Fruit fly (Drosophila melanogaster) whole organism, embryonic: Measurements from ENCODE around the gene fd96Cb.

ENCODE experiments used
- Atf-2 ChIP-seq: fragments of 200-800 bp; sonication (Bioruptor generic); optimal IDR thresholded peaks from 2 replicates; lab custom pipeline; 2016; ENCODE audit warnings: missing biosample characterization, missing genetic modification characterization
- B-H1 ChIP-seq: fragments of 200-800 bp; sonication (Bioruptor generic); IDR thresholded peaks from 3 replicates; pipeline ENCODE4 v1.3.6; 2022; ENCODE audit warnings: missing biosample characterization, missing genetic modification characterization
- Bgb ChIP-seq: fragments of 200-800 bp; sonication (Bioruptor generic); IDR thresholded peaks from 2 replicates; pipeline ENCODE4 v1.3.6; 2022; ENCODE audit warnings: missing biosample characterization, missing genetic modification characterization; ENCODE audit not compliant: partially characterized antibody
- CG17912 ChIP-seq: fragments of 200-800 bp; sonication (Bioruptor generic); optimal IDR thresholded peaks from 2 replicates; lab custom pipeline; 2018; ENCODE audit warnings: missing biosample characterization, mild to moderate bottlenecking, missing genetic modification characterization
- CG1832 ChIP-seq: fragments of 200-800 bp; sonication (Bioruptor generic); optimal IDR thresholded peaks from 2 replicates; lab custom pipeline; 2017; ENCODE audit warnings: missing biosample characterization, mild to moderate bottlenecking, missing genetic modification characterization, inconsistent platforms
- CG2116 ChIP-seq: fragments of 200-800 bp; sonication (Bioruptor generic); optimal IDR thresholded peaks from 3 replicates; lab custom pipeline; 2018; ENCODE audit warnings: missing biosample characterization, mild to moderate bottlenecking, missing genetic modification characterization
- CG3163 ChIP-seq: fragments of 200-800 bp; sonication (Bioruptor generic); optimal IDR thresholded peaks from 3 replicates; lab custom pipeline; 2016; ENCODE audit warnings: missing biosample characterization, missing genetic modification characterization
- CG33557 ChIP-seq: fragments of 200-800 bp; sonication (Bioruptor generic); optimal IDR thresholded peaks from 2 replicates; lab custom pipeline; 2019; ENCODE audit warnings: missing biosample characterization, mild to moderate bottlenecking, missing genetic modification characterization, moderate library complexity
- CG4360 ChIP-seq: fragments of 200-800 bp; sonication (Bioruptor generic); IDR thresholded peaks from 2 replicates; pipeline ENCODE4 v1.3.6; 2022; ENCODE audit warnings: missing biosample characterization, missing genetic modification characterization
- CG6689 ChIP-seq: fragments of 200-800 bp; sonication (Bioruptor generic); IDR thresholded peaks from 2 replicates; pipeline ENCODE4 v1.3.6; 2022; ENCODE audit warnings: missing biosample characterization, missing genetic modification characterization
- CG6791 ChIP-seq: fragments of 200-800 bp; sonication (Bioruptor generic); IDR thresholded peaks from 3 replicates; pipeline ENCODE4 v1.3.6; 2022; ENCODE audit warnings: missing biosample characterization, missing genetic modification characterization; ENCODE audit not compliant: partially characterized antibody
- CG7839 ChIP-seq: fragments of 200-800 bp; sonication (Bioruptor generic); optimal IDR thresholded peaks from 3 replicates; lab custom pipeline; 2018; ENCODE audit warnings: missing biosample characterization, mild to moderate bottlenecking, missing genetic modification characterization, moderate library complexity
- CrebB ChIP-seq: fragments of 200-800 bp; sonication (Bioruptor generic); optimal IDR thresholded peaks from 3 replicates; lab custom pipeline; 2018; ENCODE audit warnings: missing biosample characterization, mild to moderate bottlenecking, missing genetic modification characterization
- D ChIP-seq, 2 experiments: fragments of 200-800 bp in 1 of 2; fragments of >200 bp in 1 of 2; sonication (Bioruptor generic) in 1 of 2; optimal IDR thresholded peaks; 2 replicates in 1 of 2; 3 replicates in 1 of 2; lab custom pipeline; 2017; ENCODE audit warnings: mild to moderate bottlenecking in 1 of 2, missing biosample characterization in 1 of 2, missing genetic modification characterization in 1 of 2, missing genetic modification reagents in 1 of 2
- D19A ChIP-seq: fragments of 200-800 bp; optimal IDR thresholded peaks from 3 replicates; lab custom pipeline; 2019; ENCODE audit warnings: missing biosample characterization, mild to moderate bottlenecking, missing genetic modification characterization, moderate library complexity
- Deaf1 ChIP-seq: fragments of 200-800 bp; optimal IDR thresholded peaks from 3 replicates; lab custom pipeline; 2019; ENCODE audit warnings: missing biosample characterization, mild to moderate bottlenecking, missing genetic modification characterization, moderate library complexity
- Dip2 ChIP-seq: fragments of 200-800 bp; sonication (Bioruptor generic); IDR thresholded peaks from 2 replicates; pipeline ENCODE4 v1.3.6; 2022; ENCODE audit warnings: missing biosample characterization, missing genetic modification characterization
- Elba2 ChIP-seq: fragments of 200-800 bp; sonication (Bioruptor generic); optimal IDR thresholded peaks from 3 replicates; lab custom pipeline; 2016; ENCODE audit warnings: missing biosample characterization, missing genetic modification characterization
- GATAe ChIP-seq: fragments of 200-800 bp; sonication (Bioruptor generic); conservative IDR thresholded peaks from 2 replicates; pipeline ENCODE4 v1.3.6; 2022; ENCODE audit warnings: missing biosample characterization, missing genetic modification characterization
- Gug ChIP-seq: fragments of 200-800 bp; sonication (Bioruptor generic); IDR thresholded peaks from 4 replicates; pipeline ENCODE4 v1.3.6; 2022; ENCODE audit warnings: missing biosample characterization, missing genetic modification characterization
- HLHmδ ChIP-seq: fragments of 200-800 bp; sonication (Bioruptor generic); optimal IDR thresholded peaks from 2 replicates; lab custom pipeline; 2018; ENCODE audit warnings: missing biosample characterization, mild to moderate bottlenecking, missing genetic modification characterization, moderate library complexity
- Hmr ChIP-seq: fragments of 200-800 bp; sonication (Bioruptor generic); optimal IDR thresholded peaks from 3 replicates; lab custom pipeline; 2017; ENCODE audit warnings: mild to moderate bottlenecking, missing biosample characterization, missing genetic modification reagents, missing genetic modification characterization
- Jarid2 ChIP-seq: fragments of 200-800 bp; sonication (Bioruptor generic); optimal IDR thresholded peaks from 3 replicates; lab custom pipeline; 2017; ENCODE audit warnings: mild to moderate bottlenecking, missing biosample characterization, missing genetic modification reagents, missing genetic modification characterization
- Mad ChIP-seq: fragments of 200-800 bp; sonication (Bioruptor generic); optimal IDR thresholded peaks from 2 replicates; lab custom pipeline; 2016; ENCODE audit warnings: missing biosample characterization, missing genetic modification characterization
- Nf-YC ChIP-seq: fragments of 200-800 bp; optimal IDR thresholded peaks from 3 replicates; lab custom pipeline; 2019; ENCODE audit warnings: missing biosample characterization, mild to moderate bottlenecking, missing genetic modification characterization, moderate library complexity
- Oli ChIP-seq: fragments of 200-800 bp; sonication (Bioruptor generic); optimal IDR thresholded peaks from 2 replicates; lab custom pipeline; 2018; ENCODE audit warnings: missing biosample characterization, mild to moderate bottlenecking, missing genetic modification characterization, moderate library complexity
- Pdp1 ChIP-seq, 2 experiments: fragments of 200-800 bp; sonication (Bioruptor generic); optimal IDR thresholded peaks; 3 replicates each; lab custom pipeline; 2016; ENCODE audit warnings: missing biosample characterization in 2 of 2, missing genetic modification characterization in 2 of 2, mild to moderate bottlenecking in 1 of 2, moderate library complexity in 1 of 2
- Sin3A ChIP-seq: fragments of >200 bp; optimal IDR thresholded peaks from 2 replicates; lab custom pipeline; 2018
- Sox102F ChIP-seq: fragments of 200-800 bp; sonication (Bioruptor generic); optimal IDR thresholded peaks from 2 replicates; lab custom pipeline; 2018; ENCODE audit warnings: missing biosample characterization, mild to moderate bottlenecking, missing genetic modification characterization, moderate library complexity
- ash1 ChIP-seq: fragments of 200-800 bp; sonication (Bioruptor generic); optimal IDR thresholded peaks from 2 replicates; lab custom pipeline; 2018; ENCODE audit warnings: missing biosample characterization, mild to moderate bottlenecking, missing genetic modification characterization
- ci ChIP-seq: fragments of 200-800 bp; sonication (Bioruptor generic); IDR thresholded peaks from 3 replicates; pipeline ENCODE4 v1.3.6; 2022; ENCODE audit warnings: missing biosample characterization, missing genetic modification characterization
- dpn ChIP-seq, 2 experiments: fragments of 200-800 bp; sonication (Bioruptor generic); optimal IDR thresholded peaks; 3 replicates each; lab custom pipeline; 2016; ENCODE audit warnings: missing biosample characterization in 2 of 2, missing genetic modification characterization in 2 of 2
- emc ChIP-seq: fragments of 200-800 bp; sonication (Bioruptor generic); optimal IDR thresholded peaks from 2 replicates; lab custom pipeline; 2016; ENCODE audit warnings: missing biosample characterization, missing genetic modification characterization
- ems ChIP-seq: fragments of 200-800 bp; sonication (Bioruptor generic); optimal IDR thresholded peaks from 3 replicates; lab custom pipeline; 2016; ENCODE audit warnings: missing biosample characterization, missing genetic modification characterization
- en ChIP-seq: fragments of 200-800 bp; sonication (Bioruptor generic); optimal IDR thresholded peaks from 2 replicates; lab custom pipeline; 2016; ENCODE audit warnings: missing biosample characterization, missing genetic modification characterization
- ewg ChIP-seq: fragments of 200-800 bp; sonication (Bioruptor generic); optimal IDR thresholded peaks from 3 replicates; lab custom pipeline; 2017; ENCODE audit warnings: mild to moderate bottlenecking, missing biosample characterization, missing genetic modification reagents, missing genetic modification characterization
- gce ChIP-seq: fragments of 200-800 bp; sonication (Bioruptor generic); IDR thresholded peaks from 3 replicates; pipeline ENCODE4 v1.3.6; 2022; ENCODE audit warnings: missing biosample characterization, missing genetic modification characterization
- klu ChIP-seq: fragments of 200-800 bp; sonication (Bioruptor generic); IDR thresholded peaks from 2 replicates; pipeline ENCODE4 v1.3.6; 2022; ENCODE audit warnings: missing biosample characterization, missing genetic modification characterization
- kni ChIP-seq: fragments of 200-800 bp; sonication (Bioruptor generic); optimal IDR thresholded peaks from 3 replicates; lab custom pipeline; 2017; ENCODE audit warnings: mild to moderate bottlenecking, missing biosample characterization, missing genetic modification reagents, missing genetic modification characterization
- nerfin-1 ChIP-seq: fragments of 200-800 bp; sonication (Bioruptor generic); optimal IDR thresholded peaks from 3 replicates; lab custom pipeline; 2019; ENCODE audit warnings: missing biosample characterization, mild to moderate bottlenecking, missing genetic modification characterization, moderate library complexity
- nom ChIP-seq: fragments of 200-800 bp; sonication (Bioruptor generic); optimal IDR thresholded peaks from 2 replicates; lab custom pipeline; 2017; ENCODE audit warnings: missing biosample characterization, missing genetic modification characterization, mild to moderate bottlenecking, moderate library complexity, missing genetic modification reagents
- onecut ChIP-seq: fragments of 200-800 bp; sonication (Bioruptor generic); IDR thresholded peaks from 2 replicates; pipeline ENCODE4 v1.3.6; 2022; ENCODE audit warnings: missing biosample characterization, missing genetic modification characterization
- pan ChIP-seq, 4 experiments: fragments of >200 bp in 3 of 4; fragments of 200-800 bp in 1 of 4; sonication (Bioruptor generic) in 1 of 4; optimal IDR thresholded peaks in 3 of 4; IDR thresholded peaks in 1 of 4; 2 replicates each; pipeline versions ENCODE4 v1.3.6 to Lab custom; 2017 to 2022; ENCODE audit warnings: missing biosample characterization in 2 of 4, missing genetic modification characterization in 2 of 4, mixed read lengths in 1 of 4
- pho ChIP-seq: fragments of 200-800 bp; sonication (Bioruptor generic); optimal IDR thresholded peaks from 2 replicates; lab custom pipeline; 2016; ENCODE audit warnings: missing biosample characterization, missing genetic modification characterization
- row ChIP-seq: fragments of 200-800 bp; sonication (Bioruptor generic); IDR thresholded peaks from 3 replicates; pipeline ENCODE4 v1.3.6; 2022; ENCODE audit warnings: missing biosample characterization, missing genetic modification characterization
- unc-4 ChIP-seq: fragments of 200-800 bp; sonication (Bioruptor generic); IDR thresholded peaks from 2 replicates; pipeline ENCODE4 v1.3.6; 2022; ENCODE audit warnings: missing biosample characterization, missing genetic modification characterization; ENCODE audit not compliant: partially characterized antibody

Gene fd96Cb

dm6 chr3R:25131042-25131441 is 36.2 kb downstream of the fd96Cb start, which contains the start of gene Bili:
Bili (plus strand) TSS chr3R:25131306.
- TF ChIP-seq unc-4 (GFP tag; lab: Robert Waterston, UW), result peak; percentile 42; the same call in 1 of the 2 replicates
- TF ChIP-seq onecut (GFP tag; lab: Robert Waterston, UW), result peak; percentile 89
- peak; percentile 24 for TF ChIP-seq CG2116 (GFP tag; lab: Kevin White, UChicago)
- peak; percentile 69 for TF ChIP-seq ewg (GFP tag; lab: Kevin White, UChicago)

DNA sequence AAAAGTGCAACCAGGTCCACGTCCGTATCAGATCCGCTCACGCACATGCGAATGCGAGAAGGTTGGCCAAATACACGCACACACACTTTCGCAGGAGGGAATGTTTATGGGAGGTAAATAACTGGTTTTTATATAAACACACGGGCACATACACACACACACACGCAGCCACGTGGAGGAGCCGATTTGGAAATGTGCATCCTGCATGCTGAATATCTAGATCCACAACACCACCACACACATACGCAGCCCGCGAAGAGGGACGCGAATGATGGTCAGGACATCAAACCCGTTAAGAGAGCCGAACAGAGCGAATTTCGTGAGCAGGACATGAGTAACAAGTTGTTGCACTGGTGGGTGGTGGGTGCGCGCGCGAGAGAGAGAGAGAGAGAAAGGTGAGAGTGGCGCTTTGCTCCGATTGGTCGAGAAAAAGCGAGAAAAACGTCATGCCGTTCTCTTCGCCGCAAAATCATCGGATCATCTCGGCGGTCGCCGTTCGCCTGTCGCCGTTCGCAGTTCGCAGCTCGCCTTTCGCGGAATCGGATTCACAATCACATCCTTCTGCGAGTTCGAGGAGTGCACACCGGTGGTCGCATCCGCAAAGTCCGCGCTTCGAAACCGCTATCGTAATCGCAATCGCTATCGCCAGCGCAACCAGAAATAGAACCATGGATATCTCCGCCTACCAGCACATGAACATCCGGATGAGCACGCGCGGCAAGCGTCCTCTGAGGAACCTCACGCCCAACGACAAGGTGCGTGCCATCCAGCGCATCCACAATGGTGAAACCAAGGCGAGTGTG is 43.0 kb downstream of the fd96Cb start, which contains the start of gene danr:
TSS of gene danr (plus strand) at position 508 of the 803 bp plus-strand sequence.
- TF ChIP-seq CG7839 (tag; lab: Kevin White, UChicago) (no peak), ems (GFP tag; lab: Kevin White, UChicago) (no peak), GATAe (GFP tag; lab: Robert Waterston, UW) (no peak), B-H1 (GFP tag; lab: Robert Waterston, UW) (no peak), CG6689 (no peak), kni (GFP tag; lab: Kevin White, UChicago) (no peak), row (GFP tag; lab: Robert Waterston, UW) (no peak), CG4360 (GFP tag; lab: Robert Waterston, UW) (no peak), gce (GFP tag; lab: Robert Waterston, UW) (no peak), Gug (GFP tag; lab: Robert Waterston, UW) (no peak), nerfin-1 (tag; lab: Kevin White, UChicago) (peak; percentile 6), Elba2 (GFP tag; lab: Kevin White, UChicago) (no peak), Bgb (GFP tag; lab: Robert Waterston, UW) (0 out of 2 replicates have a peak, but pooled peaks have one; percentile 11), CrebB (no peak), Hmr (GFP tag; lab: Kevin White, UChicago) (no peak), CG33557 (GFP tag; lab: Kevin White, UChicago) (no peak), en (GFP tag; lab: Kevin White, UChicago) (no peak), Nf-YC (tag; lab: Kevin White, UChicago) (peak; percentile 95), pho (GFP tag; lab: Kevin White, UChicago) (no peak), pan (optimal IDR thresholded peaks at IDR 0.05; lab: Kevin White, UChicago) (no peak), pan (GFP tag; optimal IDR thresholded peaks at IDR 0.05 in 1 of 2, IDR thresholded peaks at IDR 0.05 in 1 of 2) (no peak), D (optimal IDR thresholded peaks at IDR 0.05; lab: Kevin White, UChicago) (peak; percentile 57), D (GFP tag; optimal IDR thresholded peaks at IDR 0.05; lab: Kevin White, UChicago) (no peak), CG6791 (GFP tag; lab: Robert Waterston, UW) (no peak), Pdp1 (GFP tag; optimal IDR thresholded peaks at IDR 0.05; lab: Kevin White, UChicago) (no peak), Sox102F (GFP tag; lab: Kevin White, UChicago) (no peak), ci (GFP tag; lab: Robert Waterston, UW) (no peak), CG17912 (no peak), dpn (GFP tag; optimal IDR thresholded peaks at IDR 0.05; lab: Kevin White, UChicago) (no peak), Deaf1 (tag; lab: Kevin White, UChicago) (peak; percentile 92), Sin3A (lab: Kevin White, UChicago) (no peak), klu (GFP tag; lab: Robert Waterston, UW) (no peak), CG1832 (GFP tag; lab: Kevin White, UChicago) (peak; percentile 64), Jarid2 (GFP tag; lab: Kevin White, UChicago) (peak; percentile 77), Oli (tag; lab: Kevin White, UChicago) (no peak), HLHmδ (GFP tag; lab: Kevin White, UChicago) (no peak), nom (peak; percentile 6), CG3163 (GFP tag; lab: Kevin White, UChicago) (peak; percentile 63), Mad (GFP tag; lab: Kevin White, UChicago) (no peak), emc (GFP tag; lab: Kevin White, UChicago) (no peak), D19A (tag; lab: Kevin White, UChicago) (no peak), ash1 (GFP tag; lab: Kevin White, UChicago) (no peak), Atf-2 (no peak), Dip2 (GFP tag; lab: Robert Waterston, UW) (no peak)
